Worm (Caenorhabditis elegans) whole organism, L4/young adult: ENCODE data around the gene pdhb-1.

Experiments
- W03F9.2 ChIP-seq: fragments of 150-350 bp; optimal IDR thresholded peaks from 2 replicates; lab custom pipeline; 2014; ENCODE audit warnings: missing biosample characterization, missing genetic modification characterization
- dao-5 ChIP-seq: sonication (generic microtip); optimal IDR thresholded peaks from 2 replicates; lab custom pipeline; 2016; ENCODE audit warnings: missing genotype, missing genetic modification characterization, moderate library complexity, missing compliant biosample characterization
- him-1 ChIP-seq: sonication (generic microtip); optimal IDR thresholded peaks from 2 replicates; lab custom pipeline; 2016; ENCODE audit warnings: missing genotype, missing genetic modification reagents, missing genetic modification characterization, missing compliant biosample characterization

ce11 chrIV:3440848-3441247 is 41.4 kb downstream of the pdhb-1 start, which contains the start of gene grd-10:
- TF ChIP-seq W03F9.2 (tag; lab: Kevin White, UChicago) (no peak), him-1 (tag; lab: Kevin White, UChicago) (no peak), dao-5 (tag; lab: Kevin White, UChicago) (no peak)
